Worm (Caenorhabditis elegans): ENCODE measurements around the gene F59A7.14.

The F59A7.14 gene

ce11 chrV:1986954-1987353 is 31.8 kb upstream of the F59A7.14 start, which contains the start of gene T08B1.1:
Gene T08B1.1 (minus strand): TSS chrV:1987045.
- no peak for TF ChIP-seq sdc-2 (tag; optimal IDR thresholded peaks at IDR 0.05)
- TF ChIP-seq unc-3 (GFP tag; conservative IDR thresholded peaks at IDR 0.05): no peak
- TF ChIP-seq unc-3 (tag; optimal IDR thresholded peaks at IDR 0.05): no peak
- TF ChIP-seq npax-4 (tag; optimal IDR thresholded peaks at IDR 0.05): no peak
- no peak for TF ChIP-seq ceh-9 (tag; optimal IDR thresholded peaks at IDR 0.05)
- no peak for TF ChIP-seq ceh-24 (tag; optimal IDR thresholded peaks at IDR 0.05)
- TF ChIP-seq dve-1 (tag; optimal IDR thresholded peaks at IDR 0.05): no peak
- no peak for TF ChIP-seq K02D7.2 (tag; optimal IDR thresholded peaks at IDR 0.05)
- TF ChIP-seq ttx-3 (tag; optimal IDR thresholded peaks at IDR 0.05): no peak
- TF ChIP-seq F13H6.1 (tag; optimal IDR thresholded peaks at IDR 0.05): no peak

ce11 chrV:1989220-1989619 is 29.6 kb upstream of the F59A7.14 start:
- TF ChIP-seq sdc-2 (tag; optimal IDR thresholded peaks at IDR 0.05) (no peak), hlh-15 (tag; optimal IDR thresholded peaks at IDR 0.05) (no peak), lim-6 (tag; optimal IDR thresholded peaks at IDR 0.05) (no peak), ceh-2 (tag; optimal IDR thresholded peaks at IDR 0.05) (no peak), unc-86 (tag; optimal IDR thresholded peaks at IDR 0.05) (no peak), mec-3 (tag; optimal IDR thresholded peaks at IDR 0.05; ENCODE audit: borderline replicate concordance) (no peak), odd-2 (tag; optimal IDR thresholded peaks at IDR 0.05) (no peak), ceh-19 (GFP tag; optimal IDR thresholded peaks at IDR 0.05) (no peak), ceh-9 (tag; optimal IDR thresholded peaks at IDR 0.05) (no peak), ceh-30 (tag; optimal IDR thresholded peaks at IDR 0.05) (no peak), ceh-34 (tag; optimal IDR thresholded peaks at IDR 0.05) (no peak), gmeb-2 (tag; optimal IDR thresholded peaks at IDR 0.05) (no peak), elt-4 (tag; optimal IDR thresholded peaks at IDR 0.05) (no peak), ceh-31 (tag; optimal IDR thresholded peaks at IDR 0.05) (no peak), pag-3 (tag; optimal IDR thresholded peaks at IDR 0.05; ENCODE audit: borderline replicate concordance) (no peak)

- TF ChIP-seq ama-1 (optimal IDR thresholded peaks at IDR 0.05) (no peak), lim-6 (tag; optimal IDR thresholded peaks at IDR 0.05) (no peak), ceh-19 (GFP tag; optimal IDR thresholded peaks at IDR 0.05) (no peak), pha-4 (tag; optimal IDR thresholded peaks at IDR 0.05) (no peak), unc-3 (GFP tag; conservative IDR thresholded peaks at IDR 0.05) (no peak), unc-3 (tag; optimal IDR thresholded peaks at IDR 0.05) (no peak)
These were observed 27.4 kb upstream of the F59A7.14 start for ce11 chrV:1991381-1991780.

- TF ChIP-seq ceh-22 (tag; optimal IDR thresholded peaks at IDR 0.05) (peak; percentile 47), ceh-19 (GFP tag; optimal IDR thresholded peaks at IDR 0.05) (no peak), ceh-31 (tag; optimal IDR thresholded peaks at IDR 0.05) (no peak), hlh-6 (tag; optimal IDR thresholded peaks at IDR 0.05) (no peak)
These were observed 26.2 kb upstream of the F59A7.14 start, which contains the start of gene tnt-4 for ce11 chrV:1992515-1992968. Gene tnt-4 (minus strand): TSS chrV:1992918.

- no peak for TF ChIP-seq unc-42 (tag; optimal IDR thresholded peaks at IDR 0.05)
- TF ChIP-seq elt-2 (tag; optimal IDR thresholded peaks at IDR 0.05): peak; percentile 69
These were observed 20.4 kb upstream of the F59A7.14 start for ce11 chrV:1998358-1998757.

- TF ChIP-seq zip-5 (tag; optimal IDR thresholded peaks at IDR 0.05) (no peak), ceh-34 (tag; optimal IDR thresholded peaks at IDR 0.05) (no peak)
These were observed 19.2 kb upstream of the F59A7.14 start, which contains the start of gene alh-5 for ce11 chrV:1999531-2000094. Gene alh-5 (minus strand): TSS chrV:1999581.

- TF ChIP-seq odd-2 (tag; optimal IDR thresholded peaks at IDR 0.05) (no peak), tbx-2 (tag; optimal IDR thresholded peaks at IDR 0.05) (no peak), dve-1 (tag; optimal IDR thresholded peaks at IDR 0.05) (no peak), ceh-6 (GFP tag; optimal IDR thresholded peaks at IDR 0.05) (no peak), K09A11.1 (tag; optimal IDR thresholded peaks at IDR 0.05; ENCODE audit: insufficient read depth) (no peak), C08G9.2 (tag; optimal IDR thresholded peaks at IDR 0.05) (no peak), ceh-45 (GFP tag; IDR thresholded peaks at IDR 0.05) (no peak), hlh-30 (tag; optimal IDR thresholded peaks at IDR 0.05; ENCODE audit: insufficient read depth) (no peak), pros-1 (tag; optimal IDR thresholded peaks at IDR 0.05) (no peak), ttx-3 (tag; optimal IDR thresholded peaks at IDR 0.05) (no peak), che-1 (tag; optimal IDR thresholded peaks at IDR 0.05) (no peak), zip-5 (tag; optimal IDR thresholded peaks at IDR 0.05) (no peak)
These were observed 14.6 kb upstream of the F59A7.14 start, which contains the start of gene clec-206 for ce11 chrV:2004229-2004628. Gene clec-206 (minus strand): TSS chrV:2004329.

Data from whole organism, late embryonic.